Fruit fly (Drosophila melanogaster) whole organism, embryonic: ENCODE measurements around the gene Cbl.

Experiments
- CG10979 ChIP-seq: fragments of 200-800 bp; sonication (Bioruptor generic); optimal IDR thresholded peaks from 2 replicates; lab custom pipeline; 2018; ENCODE audit warnings: missing biosample characterization, mild to moderate bottlenecking, missing genetic modification characterization, moderate library complexity
- CG11247 ChIP-seq: fragments of 200-800 bp; sonication (Bioruptor generic); IDR thresholded peaks from 2 replicates; pipeline ENCODE4 v1.3.6; 2022; ENCODE audit warnings: missing biosample characterization, missing genetic modification characterization
- CG11695 ChIP-seq: fragments of 200-800 bp; sonication (Bioruptor generic); IDR thresholded peaks from 3 replicates; pipeline ENCODE4 v1.3.6; 2022; ENCODE audit warnings: missing biosample characterization, missing genetic modification characterization
- CG13123 ChIP-seq: fragments of 200-800 bp; sonication (Bioruptor generic); optimal IDR thresholded peaks from 2 replicates; lab custom pipeline; 2016; ENCODE audit warnings: missing biosample characterization, missing genetic modification characterization
- CG13624 ChIP-seq: fragments of 200-800 bp; sonication (Bioruptor generic); optimal IDR thresholded peaks from 2 replicates; lab custom pipeline; 2016; ENCODE audit warnings: missing biosample characterization, missing genetic modification characterization
- CG1529 ChIP-seq: fragments of 200-800 bp; sonication (Bioruptor generic); optimal IDR thresholded peaks from 3 replicates; lab custom pipeline; 2018; ENCODE audit warnings: missing biosample characterization, missing genetic modification characterization
- CG15479 ChIP-seq: fragments of 200-800 bp; sonication (Bioruptor generic); optimal IDR thresholded peaks from 3 replicates; lab custom pipeline; 2019; ENCODE audit warnings: missing biosample characterization, mild to moderate bottlenecking, missing genetic modification characterization, moderate library complexity
- CG1603 ChIP-seq: fragments of 200-800 bp; sonication (Bioruptor generic); optimal IDR thresholded peaks from 2 replicates; lab custom pipeline; 2019; ENCODE audit warnings: missing biosample characterization, mild to moderate bottlenecking, missing genetic modification characterization, moderate library complexity
- CG1647 ChIP-seq: fragments of 200-800 bp; sonication (Bioruptor generic); optimal IDR thresholded peaks from 3 replicates; lab custom pipeline; 2016; ENCODE audit warnings: missing biosample characterization, missing genetic modification characterization
- CG16863 ChIP-seq: fragments of 200-800 bp; sonication (Bioruptor generic); optimal IDR thresholded peaks from 3 replicates; lab custom pipeline; 2016; ENCODE audit warnings: missing biosample characterization, missing genetic modification characterization
- CG17912 ChIP-seq: fragments of 200-800 bp; sonication (Bioruptor generic); optimal IDR thresholded peaks from 2 replicates; lab custom pipeline; 2018; ENCODE audit warnings: missing biosample characterization, mild to moderate bottlenecking, missing genetic modification characterization
- CG31224 ChIP-seq: fragments of 200-800 bp; sonication (Bioruptor generic); IDR thresholded peaks from 2 replicates; pipeline ENCODE4 v1.3.6; 2022; ENCODE audit warnings: missing biosample characterization, missing genetic modification characterization
- CG32532 ChIP-seq: fragments of 200-800 bp; sonication (Bioruptor generic); IDR thresholded peaks from 2 replicates; pipeline ENCODE4 v1.3.6; 2022; ENCODE audit warnings: missing biosample characterization, missing genetic modification characterization
- CG34224 ChIP-seq: fragments of 200-800 bp; sonication (Bioruptor generic); IDR thresholded peaks from 3 replicates; pipeline ENCODE4 v1.3.6; 2022; ENCODE audit warnings: missing biosample characterization, missing genetic modification characterization; ENCODE audit not compliant: partially characterized antibody
- CG4282 ChIP-seq: fragments of 200-800 bp; sonication (Bioruptor generic); optimal IDR thresholded peaks from 2 replicates; lab custom pipeline; 2016; ENCODE audit warnings: missing biosample characterization, missing genetic modification characterization
- CG4617 ChIP-seq: fragments of 200-800 bp; sonication (Bioruptor generic); optimal IDR thresholded peaks from 3 replicates; lab custom pipeline; 2016; ENCODE audit warnings: missing biosample characterization, missing genetic modification characterization, borderline replicate concordance
- CG4707 ChIP-seq: fragments of 200-800 bp; sonication (Bioruptor generic); optimal IDR thresholded peaks from 2 replicates; lab custom pipeline; 2018; ENCODE audit warnings: missing biosample characterization, mild to moderate bottlenecking, missing genetic modification characterization, moderate library complexity
- CG4820 ChIP-seq: fragments of 200-800 bp; sonication (Bioruptor generic); optimal IDR thresholded peaks from 3 replicates; lab custom pipeline; 2016; ENCODE audit warnings: missing biosample characterization, missing genetic modification characterization
- CG7745 ChIP-seq: fragments of 200-800 bp; sonication (Bioruptor generic); optimal IDR thresholded peaks from 2 replicates; lab custom pipeline; 2018; ENCODE audit warnings: missing biosample characterization, mild to moderate bottlenecking, missing genetic modification characterization, moderate library complexity
- CG8359 ChIP-seq: fragments of 200-800 bp; sonication (Bioruptor generic); optimal IDR thresholded peaks from 2 replicates; lab custom pipeline; 2017; ENCODE audit warnings: missing biosample characterization, mild to moderate bottlenecking, missing genetic modification characterization, borderline replicate concordance
- CG8924 ChIP-seq: fragments of 200-800 bp; optimal IDR thresholded peaks from 3 replicates; lab custom pipeline; 2019; ENCODE audit warnings: missing biosample characterization, mild to moderate bottlenecking, missing genetic modification characterization, moderate library complexity
- CG9797 ChIP-seq: fragments of 200-800 bp; sonication (Bioruptor generic); optimal IDR thresholded peaks from 3 replicates; lab custom pipeline; 2018; ENCODE audit warnings: missing biosample characterization, mild to moderate bottlenecking, missing genetic modification characterization
- CkIIα-i1 ChIP-seq: fragments of 200-800 bp; sonication (Bioruptor generic); IDR thresholded peaks from 2 replicates; pipeline ENCODE4 v1.3.6; 2022; ENCODE audit warnings: missing biosample characterization, missing genetic modification characterization
- D ChIP-seq, 2 experiments: fragments of 200-800 bp in 1 of 2; fragments of >200 bp in 1 of 2; sonication (Bioruptor generic) in 1 of 2; optimal IDR thresholded peaks; 2 replicates in 1 of 2; 3 replicates in 1 of 2; lab custom pipeline; 2017; ENCODE audit warnings: mild to moderate bottlenecking in 1 of 2, missing biosample characterization in 1 of 2, missing genetic modification characterization in 1 of 2, missing genetic modification reagents in 1 of 2
- Dp ChIP-seq: fragments of 200-800 bp; sonication (Bioruptor generic); optimal IDR thresholded peaks from 2 replicates; lab custom pipeline; 2018; ENCODE audit warnings: missing biosample characterization, mild to moderate bottlenecking, missing genetic modification characterization, moderate library complexity
- Dref ChIP-seq: fragments of 200-800 bp; sonication (Bioruptor generic); IDR thresholded peaks from 2 replicates; pipeline ENCODE4 v1.3.6; 2022; ENCODE audit warnings: missing biosample characterization, missing genetic modification characterization
- Elba2 ChIP-seq: fragments of 200-800 bp; sonication (Bioruptor generic); optimal IDR thresholded peaks from 3 replicates; lab custom pipeline; 2016; ENCODE audit warnings: missing biosample characterization, missing genetic modification characterization
- Fer1 ChIP-seq: fragments of 200-800 bp; sonication (Bioruptor generic); optimal IDR thresholded peaks from 2 replicates; lab custom pipeline; 2017; ENCODE audit warnings: missing biosample characterization, mild to moderate bottlenecking, missing genetic modification characterization
- MBD-R2 ChIP-seq: fragments of 200-800 bp; sonication (Bioruptor generic); IDR thresholded peaks from 2 replicates; pipeline ENCODE4 v1.3.6; 2022; ENCODE audit warnings: missing biosample characterization, missing genetic modification characterization
- Myb ChIP-seq: fragments of 200-800 bp; sonication (Bioruptor generic); optimal IDR thresholded peaks from 2 replicates; lab custom pipeline; 2016; ENCODE audit warnings: missing biosample characterization, missing genetic modification characterization
- NFAT ChIP-seq: fragments of 200-800 bp; sonication (Bioruptor generic); IDR thresholded peaks from 2 replicates; pipeline ENCODE4 v1.3.6; 2022; ENCODE audit warnings: missing biosample characterization, missing genetic modification characterization
- Pdp1 ChIP-seq, 2 experiments: fragments of 200-800 bp; sonication (Bioruptor generic); optimal IDR thresholded peaks; 3 replicates each; lab custom pipeline; 2016; ENCODE audit warnings: missing biosample characterization in 2 of 2, missing genetic modification characterization in 2 of 2, mild to moderate bottlenecking in 1 of 2, moderate library complexity in 1 of 2
- Side ChIP-seq: fragments of 200-800 bp; sonication (Bioruptor generic); optimal IDR thresholded peaks from 2 replicates; lab custom pipeline; 2016; ENCODE audit warnings: missing biosample characterization, missing genetic modification characterization
- Sry-δ ChIP-seq: fragments of 200-800 bp; sonication (Bioruptor generic); optimal IDR thresholded peaks from 2 replicates; lab custom pipeline; 2016; ENCODE audit warnings: missing biosample characterization, missing genetic modification characterization
- Xbp1 ChIP-seq: fragments of 200-800 bp; sonication (Bioruptor generic); optimal IDR thresholded peaks from 3 replicates; lab custom pipeline; 2016; ENCODE audit warnings: missing biosample characterization, mild to moderate bottlenecking, missing genetic modification characterization
- YL-1 ChIP-seq: fragments of 200-800 bp; sonication (Bioruptor generic); optimal IDR thresholded peaks from 3 replicates; lab custom pipeline; 2017; ENCODE audit warnings: missing biosample characterization, mild to moderate bottlenecking, missing genetic modification characterization
- bsh ChIP-seq, 2 experiments: fragments of 200-800 bp; sonication (Bioruptor generic); optimal IDR thresholded peaks; 2 replicates each; lab custom pipeline; 2017 to 2018; ENCODE audit warnings: mild to moderate bottlenecking in 2 of 2, missing biosample characterization in 2 of 2, missing genetic modification characterization in 2 of 2, moderate library complexity in 1 of 2
- eyg ChIP-seq: fragments of 200-800 bp; sonication (Bioruptor generic); optimal IDR thresholded peaks from 3 replicates; lab custom pipeline; 2016; ENCODE audit warnings: missing biosample characterization, missing genetic modification characterization
- hkb ChIP-seq, 2 experiments: fragments of 200-800 bp in 1 of 2; fragments of >200 bp in 1 of 2; sonication (Bioruptor generic) in 1 of 2; IDR thresholded peaks in 1 of 2; optimal IDR thresholded peaks in 1 of 2; 2 replicates each; pipeline versions ENCODE4 v1.3.6 to Lab custom; 2017 to 2022; ENCODE audit warnings: missing biosample characterization in 1 of 2, missing genetic modification characterization in 1 of 2
- jumu ChIP-seq: fragments of 200-800 bp; sonication (Bioruptor generic); optimal IDR thresholded peaks from 3 replicates; lab custom pipeline; 2016; ENCODE audit warnings: missing biosample characterization, missing genetic modification characterization
- lbe ChIP-seq: fragments of 200-800 bp; sonication (Bioruptor generic); optimal IDR thresholded peaks from 2 replicates; lab custom pipeline; 2016; ENCODE audit warnings: missing biosample characterization, mild to moderate bottlenecking, missing genetic modification characterization
- nerfin-1 ChIP-seq: fragments of 200-800 bp; sonication (Bioruptor generic); optimal IDR thresholded peaks from 3 replicates; lab custom pipeline; 2019; ENCODE audit warnings: missing biosample characterization, mild to moderate bottlenecking, missing genetic modification characterization, moderate library complexity
- otp ChIP-seq: fragments of 200-800 bp; sonication (Bioruptor generic); IDR thresholded peaks from 3 replicates; pipeline ENCODE4, ENCODE4 v1.3.6; 2022; ENCODE audit warnings: missing biosample characterization, missing genetic modification characterization
- pho ChIP-seq: fragments of 200-800 bp; sonication (Bioruptor generic); optimal IDR thresholded peaks from 2 replicates; lab custom pipeline; 2016; ENCODE audit warnings: missing biosample characterization, missing genetic modification characterization
- pzg ChIP-seq: fragments of 200-800 bp; sonication (Bioruptor generic); optimal IDR thresholded peaks from 3 replicates; lab custom pipeline; 2018; ENCODE audit warnings: missing biosample characterization, mild to moderate bottlenecking, missing genetic modification characterization, moderate library complexity
- row ChIP-seq: fragments of 200-800 bp; sonication (Bioruptor generic); IDR thresholded peaks from 3 replicates; pipeline ENCODE4 v1.3.6; 2022; ENCODE audit warnings: missing biosample characterization, missing genetic modification characterization
- schlank ChIP-seq: fragments of 200-800 bp; sonication (Bioruptor generic); optimal IDR thresholded peaks from 2 replicates; lab custom pipeline; 2018; ENCODE audit warnings: missing biosample characterization, mild to moderate bottlenecking, missing genetic modification characterization
- sd ChIP-seq: fragments of 200-800 bp; sonication (Bioruptor generic); optimal IDR thresholded peaks from 3 replicates; lab custom pipeline; 2018; ENCODE audit warnings: missing biosample characterization, mild to moderate bottlenecking, missing genetic modification characterization, moderate library complexity
- sens ChIP-seq: fragments of 200-800 bp; sonication (Bioruptor generic); peaks from one replicate; lab custom pipeline; 2016; ENCODE audit warnings: missing biosample characterization, missing genetic modification characterization
- stwl ChIP-seq: fragments of 200-800 bp; sonication (Bioruptor generic); optimal IDR thresholded peaks from 3 replicates; lab custom pipeline; 2018; ENCODE audit warnings: missing biosample characterization, mild to moderate bottlenecking, missing genetic modification characterization, moderate library complexity

The Cbl gene

DNA sequence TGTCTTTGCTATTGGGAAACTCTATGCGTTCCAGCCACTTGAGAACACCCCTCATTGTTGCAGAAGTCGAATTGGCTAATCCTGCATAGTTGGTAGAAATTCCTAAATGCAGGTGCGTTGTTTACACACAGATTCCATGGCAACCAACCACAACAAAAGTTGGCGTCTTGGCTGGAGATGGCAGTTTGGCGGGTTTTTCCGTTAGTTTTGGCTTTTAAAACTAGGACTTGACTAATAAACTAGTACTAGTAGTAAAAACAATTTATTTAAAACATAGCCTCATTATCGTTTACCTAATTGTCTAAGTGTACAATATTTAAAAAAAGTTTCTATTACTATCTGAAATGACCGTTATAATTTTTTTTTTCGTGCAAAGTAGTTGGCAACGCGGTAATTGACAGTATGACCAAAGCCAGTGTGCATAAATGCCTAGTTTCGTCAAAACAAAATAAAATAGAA is 13.3 kb upstream of the Cbl start, which contains the start of gene Exo70 (continued):
- peak; percentile 36 for TF ChIP-seq Xbp1
- TF ChIP-seq CG7745 (tag; lab: Kevin White, UChicago): no peak
- peak; percentile 50 for TF ChIP-seq Sry-δ (GFP tag; lab: Kevin White, UChicago)
- peak; percentile 69 for TF ChIP-seq stwl (tag; lab: Kevin White, UChicago)
- peak; percentile 82 for TF ChIP-seq sd (tag; lab: Kevin White, UChicago)
- TF ChIP-seq CG13123 (GFP tag; lab: Kevin White, UChicago): no peak
- TF ChIP-seq CG17912 (GFP tag; lab: Kevin White, UChicago): no peak
- peak; percentile 2 for TF ChIP-seq Dp (GFP tag; lab: Kevin White, UChicago)
- TF ChIP-seq MBD-R2: peak; percentile 56
- TF ChIP-seq Fer1 (GFP tag; lab: Kevin White, UChicago): no peak
- no peak for TF ChIP-seq D (optimal IDR thresholded peaks at IDR 0.05; lab: Kevin White, UChicago)
- TF ChIP-seq D (GFP tag; optimal IDR thresholded peaks at IDR 0.05; lab: Kevin White, UChicago): no peak
- TF ChIP-seq CG11695 (GFP tag; lab: Robert Waterston, UW): no peak
- no peak for TF ChIP-seq CG13624 (GFP tag; lab: Kevin White, UChicago)
- no peak for TF ChIP-seq CG32532 (GFP tag; lab: Robert Waterston, UW)
- no peak for TF ChIP-seq CG11247 (GFP tag; lab: Robert Waterston, UW)
- peak; percentile 94 for TF ChIP-seq Myb (GFP tag; lab: Kevin White, UChicago)
- no peak for TF ChIP-seq CG1603
- peak; percentile 63 for TF ChIP-seq CG9797 (GFP tag; lab: Kevin White, UChicago)
- TF ChIP-seq eyg (GFP tag; lab: Kevin White, UChicago): no peak
- no peak for TF ChIP-seq schlank (tag; lab: Kevin White, UChicago)
- TF ChIP-seq CG1647 (GFP tag; lab: Kevin White, UChicago): no peak
- TF ChIP-seq otp (GFP tag; lab: Robert Waterston, UW): no peak
- peak; percentile 24 for TF ChIP-seq hkb (optimal IDR thresholded peaks at IDR 0.05; lab: Kevin White, UChicago)
- TF ChIP-seq hkb (GFP tag; IDR thresholded peaks at IDR 0.05; lab: Robert Waterston, UW): no peak
- peak; percentile 84 for TF ChIP-seq nerfin-1
- no peak for TF ChIP-seq CG4820 (GFP tag; lab: Kevin White, UChicago)
- peak; percentile 15 for TF ChIP-seq CG10979 (tag; lab: Kevin White, UChicago)
- no peak for TF ChIP-seq lbe (GFP tag; lab: Kevin White, UChicago)
- TF ChIP-seq CG34224 (GFP tag; lab: Robert Waterston, UW): no peak
- peak; percentile 38 for TF ChIP-seq YL-1 (GFP tag; lab: Kevin White, UChicago)
- no peak for TF ChIP-seq Dref (GFP tag; lab: Robert Waterston, UW)
- TF ChIP-seq CG4617 (GFP tag; lab: Kevin White, UChicago): peak; percentile 48
- peak; percentile 51 for TF ChIP-seq pzg
- TF ChIP-seq CkIIα-i1 (GFP tag; lab: Robert Waterston, UW): no peak
- TF ChIP-seq jumu (GFP tag; lab: Kevin White, UChicago): no peak
- no peak for TF ChIP-seq CG8924
- TF ChIP-seq pho (GFP tag; lab: Kevin White, UChicago): no peak
- TF ChIP-seq CG31224 (GFP tag; lab: Robert Waterston, UW): no peak
- no peak for TF ChIP-seq CG16863 (GFP tag; lab: Kevin White, UChicago)
- TF ChIP-seq NFAT (GFP tag; lab: Robert Waterston, UW): no peak
- TF ChIP-seq sens (GFP tag; lab: Kevin White, UChicago): peak; percentile 90
- no peak for TF ChIP-seq CG8359 (GFP tag; lab: Kevin White, UChicago)
- no peak for TF ChIP-seq bsh (GFP tag; optimal IDR thresholded peaks at IDR 0.05; lab: Kevin White, UChicago)
- no peak for TF ChIP-seq CG4282 (GFP tag; lab: Kevin White, UChicago)
- no peak for TF ChIP-seq Pdp1 (GFP tag; optimal IDR thresholded peaks at IDR 0.05; lab: Kevin White, UChicago)
- TF ChIP-seq CG4707: no peak
- peak; percentile 71 for TF ChIP-seq Elba2
- TF ChIP-seq CG15479 (GFP tag; lab: Kevin White, UChicago): no peak
- TF ChIP-seq Side (GFP tag; lab: Kevin White, UChicago): no peak
- TF ChIP-seq row: peak; percentile 85
- no peak for TF ChIP-seq CG1529 (GFP tag; lab: Kevin White, UChicago)
